Worm (Caenorhabditis elegans) whole organism, young adult: ENCODE measurements around the gene AH10.4.
A peak's percentile ranks its signal among the peaks of the same experiment; 100 is the strongest.

ENCODE experiments used
- B0261.1 ChIP-seq: sonication (generic microtip); optimal IDR thresholded peaks from 2 replicates; lab custom pipeline; 2016; ENCODE audit warnings: mild to moderate bottlenecking, missing genetic modification characterization, moderate library complexity, missing compliant biosample characterization
- C17E4.6 ChIP-seq: fragments of 200-800 bp; sonication (Bioruptor generic); IDR thresholded peaks from 2 replicates; pipeline ENCODE4 v1.3.6; 2022; ENCODE audit warnings: missing genetic modification reagents, missing genetic modification characterization, missing compliant biosample characterization
- F10E7.11 ChIP-seq: sonication (generic microtip); optimal IDR thresholded peaks from 2 replicates; lab custom pipeline; 2017; ENCODE audit warnings: mild to moderate bottlenecking, missing genetic modification characterization, moderate library complexity, missing compliant biosample characterization
- F22D6.2 ChIP-seq: sonication (generic microtip); optimal IDR thresholded peaks from 2 replicates; lab custom pipeline; 2016; ENCODE audit warnings: mild to moderate bottlenecking, missing genetic modification characterization, missing compliant biosample characterization
- F33H1.4 ChIP-seq: fragments of 200-800 bp; sonication (Bioruptor generic); IDR thresholded peaks from 2 replicates; pipeline ENCODE4 v1.3.6; 2022; ENCODE audit warnings: missing genetic modification reagents, missing genetic modification characterization, missing compliant biosample characterization
- F37B4.10 ChIP-seq: fragments of 200-800 bp; sonication (Bioruptor generic); IDR thresholded peaks from 2 replicates; pipeline ENCODE4 v1.3.6; 2022; ENCODE audit warnings: missing genetic modification characterization, missing compliant biosample characterization
- F57C9.4 ChIP-seq: sonication (generic microtip); optimal IDR thresholded peaks from 2 replicates; lab custom pipeline; 2017; ENCODE audit warnings: mild to moderate bottlenecking, missing genetic modification characterization, missing compliant biosample characterization
- T07F8.4 ChIP-seq: sonication (generic microtip); optimal IDR thresholded peaks from 2 replicates; lab custom pipeline; 2016; ENCODE audit warnings: mild to moderate bottlenecking, missing genetic modification characterization, moderate library complexity, missing compliant biosample characterization
- Y53G8AR.9 ChIP-seq: fragments of 200-800 bp; sonication (Bioruptor generic); conservative IDR thresholded peaks from 2 replicates; pipeline ENCODE4 v1.3.6; 2022; ENCODE audit warnings: missing genetic modification reagents, missing genetic modification characterization, missing compliant biosample characterization
- Y79H2A.3 ChIP-seq: fragments of 200-800 bp; sonication (Bioruptor generic); conservative IDR thresholded peaks from 2 replicates; pipeline ENCODE4 v1.3.6; 2022; ENCODE audit warnings: missing genetic modification reagents, missing genetic modification characterization, missing compliant biosample characterization
- Y95B8A.8 ChIP-seq: fragments of 200-800 bp; sonication (Bioruptor generic); IDR thresholded peaks from 2 replicates; pipeline ENCODE4 v1.3.6; 2022; ENCODE audit warnings: missing genetic modification reagents, missing genetic modification characterization, missing compliant biosample characterization
- akir-1 ChIP-seq: fragments of 200-800 bp; sonication (Bioruptor generic); optimal IDR thresholded peaks from 2 replicates; lab custom pipeline; 2018; ENCODE audit warnings: mild to moderate bottlenecking, missing genetic modification characterization, moderate library complexity, missing compliant biosample characterization
- attf-3 ChIP-seq: fragments of 200-800 bp; sonication (Bioruptor generic); conservative IDR thresholded peaks from 2 replicates; pipeline ENCODE4 v1.3.6; 2022; ENCODE audit warnings: missing genetic modification reagents, missing genetic modification characterization, missing compliant biosample characterization
- ccch-3 ChIP-seq: fragments of 200-800 bp; sonication (Bioruptor generic); optimal IDR thresholded peaks from 2 replicates; lab custom pipeline; 2018; ENCODE audit warnings: mild to moderate bottlenecking, missing genetic modification characterization, missing compliant biosample characterization
- cebp-2 ChIP-seq: fragments of 200-800 bp; sonication (Bioruptor generic); IDR thresholded peaks from 2 replicates; pipeline ENCODE4 v1.3.6; 2022; ENCODE audit warnings: missing genetic modification characterization, missing compliant biosample characterization
- ceh-100 ChIP-seq: fragments of 200-800 bp; sonication (Bioruptor generic); IDR thresholded peaks from 2 replicates; pipeline ENCODE4 v1.3.6; 2022; ENCODE audit warnings: missing genetic modification reagents, missing genetic modification characterization, missing compliant biosample characterization
- ceh-27 ChIP-seq: fragments of 200-800 bp; sonication (Bioruptor generic); optimal IDR thresholded peaks from 2 replicates; lab custom pipeline; 2018; ENCODE audit warnings: mild to moderate bottlenecking, missing genetic modification characterization, moderate library complexity, missing compliant biosample characterization
- ceh-79 ChIP-seq: sonication (generic microtip); optimal IDR thresholded peaks from 2 replicates; lab custom pipeline; 2017; ENCODE audit warnings: mild to moderate bottlenecking, missing genetic modification characterization, missing compliant biosample characterization
- dox-1 ChIP-seq: fragments of 200-800 bp; sonication (Bioruptor generic); IDR thresholded peaks from 2 replicates; pipeline ENCODE4 v1.3.6; 2022; ENCODE audit warnings: missing genetic modification reagents, missing genetic modification characterization, missing compliant biosample characterization
- ets-4 ChIP-seq: fragments of 200-800 bp; sonication (Bioruptor generic); optimal IDR thresholded peaks from 2 replicates; lab custom pipeline; 2018; ENCODE audit warnings: mild to moderate bottlenecking, missing genetic modification characterization, missing compliant biosample characterization
- hmg-1.2 ChIP-seq: fragments of 200-800 bp; sonication (Bioruptor generic); IDR thresholded peaks from 2 replicates; pipeline ENCODE4 v1.3.6; 2022; ENCODE audit warnings: missing genetic modification reagents, missing genetic modification characterization, missing compliant biosample characterization
- hmg-20 ChIP-seq: fragments of 200-800 bp; sonication (Bioruptor generic); IDR thresholded peaks from 2 replicates; pipeline ENCODE4 v1.3.6; 2022; ENCODE audit warnings: missing genetic modification reagents, missing genetic modification characterization, missing compliant biosample characterization
- let-607 ChIP-seq, 2 experiments: fragments of 200-800 bp in 1 of 2; sonication (Bioruptor generic) in 1 of 2; sonication (generic microtip) in 1 of 2; optimal IDR thresholded peaks; 2 replicates each; lab custom pipeline; 2016 to 2018; ENCODE audit warnings: mild to moderate bottlenecking in 2 of 2, missing compliant biosample characterization in 2 of 2, missing genetic modification characterization in 2 of 2, moderate library complexity in 2 of 2, missing genotype in 1 of 2
- lsl-1 ChIP-seq: fragments of 200-800 bp; sonication (Bioruptor generic); optimal IDR thresholded peaks from 2 replicates; lab custom pipeline; 2018; ENCODE audit warnings: mild to moderate bottlenecking, missing genetic modification characterization, moderate library complexity, missing compliant biosample characterization
- madf-6 ChIP-seq: fragments of 200-800 bp; sonication (Bioruptor generic); IDR thresholded peaks from 2 replicates; pipeline ENCODE4 v1.3.6; 2022; ENCODE audit warnings: missing genetic modification reagents, missing genetic modification characterization, missing compliant biosample characterization
- madf-8 ChIP-seq: fragments of 200-800 bp; sonication (Bioruptor generic); conservative IDR thresholded peaks from 2 replicates; pipeline ENCODE4 v1.3.6; 2022; ENCODE audit warnings: missing genetic modification reagents, missing genetic modification characterization, missing compliant biosample characterization
- nfyb-1 ChIP-seq: fragments of 200-800 bp; sonication (Bioruptor generic); IDR thresholded peaks from 2 replicates; pipeline ENCODE4 v1.3.6; 2022; ENCODE audit warnings: missing genetic modification reagents, missing genetic modification characterization, missing compliant biosample characterization
- nhr-80 ChIP-seq: sonication (generic microtip); optimal IDR thresholded peaks from 2 replicates; lab custom pipeline; 2016; ENCODE audit warnings: missing genetic modification characterization, missing compliant biosample characterization
- rcor-1 ChIP-seq: fragments of 200-800 bp; sonication (Bioruptor generic); IDR thresholded peaks from 2 replicates; pipeline ENCODE4 v1.3.6; 2022; ENCODE audit warnings: missing genetic modification reagents, missing genetic modification characterization, missing compliant biosample characterization
- snpc-1.1 ChIP-seq: sonication (generic microtip); optimal IDR thresholded peaks from 2 replicates; lab custom pipeline; 2017; ENCODE audit warnings: missing genetic modification characterization, mild to moderate bottlenecking, missing compliant biosample characterization, antibody characterized with exemption, moderate library complexity, missing genotype, missing genetic modification reagents; ENCODE audit not compliant: insufficient read depth
- snpc-1.3 ChIP-seq: sonication (generic microtip); optimal IDR thresholded peaks from 2 replicates; lab custom pipeline; 2017; ENCODE audit warnings: missing genetic modification characterization, mild to moderate bottlenecking, missing compliant biosample characterization, antibody characterized with exemption, moderate library complexity, missing genotype, missing genetic modification reagents; ENCODE audit not compliant: insufficient read depth
- snpc-4 ChIP-seq, 5 experiments: fragments of 150-350 bp in 1 of 5; sonication (generic microtip) in 4 of 5; optimal IDR thresholded peaks; 2 replicates each; lab custom pipeline; 2014 to 2018; ENCODE audit warnings: missing genetic modification characterization in 5 of 5, missing biosample characterization in 3 of 5, antibody characterized with exemption in 2 of 5, mild to moderate bottlenecking in 2 of 5, missing compliant biosample characterization in 2 of 5, missing genotype in 2 of 5, moderate library complexity in 2 of 5, missing genetic modification reagents in 1 of 5
- somi-1 ChIP-seq: fragments of 200-800 bp; sonication (Bioruptor generic); optimal IDR thresholded peaks from 2 replicates; lab custom pipeline; 2018; ENCODE audit warnings: mild to moderate bottlenecking, missing genetic modification characterization, missing compliant biosample characterization
- unc-130 ChIP-seq: sonication (generic microtip); optimal IDR thresholded peaks from 2 replicates; lab custom pipeline; 2016; ENCODE audit warnings: missing genetic modification reagents, missing genetic modification characterization, missing compliant biosample characterization
- ztf-18 ChIP-seq: sonication (generic microtip); optimal IDR thresholded peaks from 2 replicates; lab custom pipeline; 2016; ENCODE audit warnings: missing genotype, mild to moderate bottlenecking, missing genetic modification characterization, missing compliant biosample characterization
- ztf-22 ChIP-seq: fragments of 200-800 bp; sonication (Bioruptor generic); optimal IDR thresholded peaks from 2 replicates; lab custom pipeline; 2018; ENCODE audit warnings: mild to moderate bottlenecking, missing genetic modification characterization, moderate library complexity, missing compliant biosample characterization

AH10.4 gene

DNA sequence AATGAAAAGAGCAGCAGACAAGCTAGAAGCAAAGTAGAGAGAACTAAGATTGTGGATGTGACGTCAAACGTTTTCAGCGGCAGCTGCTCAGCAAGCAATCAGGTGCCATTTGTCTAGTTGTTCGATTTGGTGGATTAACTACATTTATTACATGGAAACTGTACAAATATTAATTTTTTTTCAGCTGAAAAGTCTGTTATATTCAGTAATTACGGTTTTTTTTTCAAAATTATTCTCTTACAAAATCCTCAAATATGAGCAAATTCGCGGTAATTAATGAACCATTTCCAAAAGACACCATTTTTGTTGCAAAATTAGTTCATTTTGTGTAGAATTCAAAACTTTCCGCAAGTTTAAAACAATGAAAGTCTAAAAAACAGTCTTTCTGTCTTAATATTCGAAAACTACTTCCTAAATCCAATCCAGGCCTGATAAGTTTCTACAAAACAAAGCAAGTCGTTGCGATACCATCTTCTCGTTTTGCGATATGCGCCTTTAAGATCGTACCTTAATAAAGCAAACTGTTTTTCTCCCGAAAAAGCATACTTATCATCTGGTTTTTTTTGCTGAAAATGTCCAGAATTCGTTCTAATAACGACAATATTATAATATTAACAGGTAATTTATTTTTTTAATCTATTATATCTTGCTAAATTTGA is 47.2 kb downstream of the AH10.4 start, which contains the start of the genes D1086.5 and him-5:
TSS of gene D1086.5 (minus strand) at position 51 of the 659 bp plus-strand sequence.
TSS of gene him-5 (plus strand) at position 118 of the 659 bp plus-strand sequence.
- TF ChIP-seq madf-6 (peak; percentile 86), unc-130 (GFP tag; lab: Kevin White, UChicago) (no peak), ceh-79 (tag; lab: Kevin White, UChicago) (no peak), F22D6.2 (tag; lab: Kevin White, UChicago) (no peak), somi-1 (GFP tag; lab: Kevin White, UChicago) (no peak), T07F8.4 (no peak), Y79H2A.3 (GFP tag; lab: Robert Waterston, UW) (no peak), hmg-20 (GFP tag; lab: Robert Waterston, UW) (no peak), ccch-3 (GFP tag; lab: Kevin White, UChicago) (no peak), snpc-1.1 (peak; percentile 37), nhr-80 (no peak), ceh-100 (no peak), rcor-1 (GFP tag; lab: Robert Waterston, UW) (no peak), nfyb-1 (GFP tag; lab: Robert Waterston, UW) (no peak), Y53G8AR.9 (no peak), hmg-1.2 (GFP tag; lab: Robert Waterston, UW) (no peak), ztf-22 (GFP tag; lab: Kevin White, UChicago) (no peak), F33H1.4 (GFP tag; lab: Robert Waterston, UW) (peak; percentile 79), madf-8 (GFP tag; lab: Robert Waterston, UW) (peak; percentile 88), snpc-4 (GFP tag; optimal IDR thresholded peaks at IDR 0.05; lab: Kevin White, UChicago) (no peak), snpc-4 (tag; optimal IDR thresholded peaks at IDR 0.05; lab: Kevin White, UChicago) (peak in 1 of 4 experiments; percentile 30), ets-4 (no peak), let-607 (tag; optimal IDR thresholded peaks at IDR 0.05; lab: Kevin White, UChicago) (no peak), Y95B8A.8 (GFP tag; lab: Robert Waterston, UW) (no peak), lsl-1 (peak; percentile 89), akir-1 (no peak), C17E4.6 (GFP tag; lab: Robert Waterston, UW) (no peak), F57C9.4 (tag; lab: Kevin White, UChicago) (no peak), dox-1 (no peak), F10E7.11 (tag; lab: Kevin White, UChicago) (no peak)

DNA sequence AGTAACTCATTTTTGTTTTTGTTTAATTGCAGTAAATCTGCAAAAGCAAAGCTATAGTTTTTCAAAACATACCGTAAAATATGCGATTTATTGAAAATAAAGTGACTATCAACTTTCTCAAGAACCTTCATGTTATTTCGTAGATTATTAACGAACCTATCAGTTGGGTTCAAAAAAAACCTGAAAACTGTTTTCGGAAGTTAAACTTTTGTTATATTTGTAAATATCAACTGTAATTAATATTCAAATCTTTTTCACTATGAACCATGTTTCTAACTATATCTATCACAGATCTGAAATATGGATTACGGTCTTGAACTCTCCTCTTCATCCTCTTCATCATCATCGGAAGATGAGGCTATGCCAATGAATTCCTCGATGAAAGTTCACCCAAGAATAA is 49.6 kb downstream of the AH10.4 start, which contains the start of gene D1086.19:
TSS of gene D1086.19 (plus strand) at position 301 of the 400 bp plus-strand sequence.
- TF ChIP-seq F37B4.10 (GFP tag; lab: Robert Waterston, UW) (no peak), ceh-27 (GFP tag; lab: Kevin White, UChicago) (no peak), attf-3 (GFP tag; lab: Robert Waterston, UW) (no peak), B0261.1 (tag; lab: Kevin White, UChicago) (no peak), ztf-18 (tag; lab: Kevin White, UChicago) (no peak), cebp-2 (no peak), F22D6.2 (tag; lab: Kevin White, UChicago) (no peak), snpc-1.3 (no peak)
